Fruit fly (Drosophila melanogaster) whole organism, embryonic: ENCODE data around the gene NijB.

Experiments
- Ada2b ChIP-seq: fragments of 200-800 bp; sonication (Bioruptor generic); IDR thresholded peaks from 2 replicates; pipeline ENCODE4 v1.3.6; 2022; ENCODE audit warnings: missing biosample characterization, missing genetic modification characterization
- CG11093 ChIP-seq: fragments of 200-800 bp; sonication (Bioruptor generic); IDR thresholded peaks from 3 replicates; pipeline ENCODE4 v1.3.6; 2022; ENCODE audit warnings: missing biosample characterization, missing genetic modification characterization
- CG16779 ChIP-seq: fragments of 200-800 bp; sonication (Bioruptor generic); IDR thresholded peaks from 2 replicates; pipeline ENCODE4 v1.3.6; 2022; ENCODE audit warnings: missing biosample characterization, missing genetic modification characterization
- ara ChIP-seq: fragments of 200-800 bp; sonication (Bioruptor generic); IDR thresholded peaks from 2 replicates; pipeline ENCODE4 v1.3.6; 2022; ENCODE audit warnings: missing biosample characterization, missing genetic modification characterization
- ftz-f1 ChIP-seq: fragments of 200-800 bp; sonication (Bioruptor generic); optimal IDR thresholded peaks from 2 replicates; lab custom pipeline; 2016; ENCODE audit warnings: missing biosample characterization, missing genetic modification characterization
- unpg ChIP-seq: fragments of 200-800 bp; sonication (Bioruptor generic); optimal IDR thresholded peaks from 3 replicates; lab custom pipeline; 2018; ENCODE audit warnings: missing biosample characterization, mild to moderate bottlenecking, missing genetic modification characterization, moderate library complexity

DNA sequence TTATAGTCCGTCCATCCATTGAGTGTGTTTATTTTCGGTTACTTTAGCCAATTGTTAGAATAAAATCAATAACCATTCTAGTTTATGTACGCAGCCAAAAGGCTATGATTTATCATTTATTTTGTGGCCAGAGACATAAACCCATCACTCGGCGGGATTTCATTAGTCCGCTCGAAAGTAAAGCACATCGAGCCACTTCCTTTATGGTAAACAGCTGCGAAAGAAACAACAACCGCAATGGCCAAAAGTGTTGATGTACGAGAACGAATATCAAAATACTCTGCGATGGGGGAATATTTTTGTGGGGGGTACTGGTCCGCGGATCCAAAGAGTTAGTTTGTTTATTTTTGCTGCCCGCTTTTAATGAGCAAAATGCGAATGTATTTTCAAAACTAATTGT is 10.6 kb upstream of the NijB start:
- no peak for TF ChIP-seq CG16779 (GFP tag; lab: Robert Waterston, UW)
- TF ChIP-seq ftz-f1 (GFP tag; lab: Kevin White, UChicago) = no peak
- TF ChIP-seq Ada2b (GFP tag; lab: Robert Waterston, UW) = no peak
- TF ChIP-seq unpg = no peak
- TF ChIP-seq ara (GFP tag; lab: Robert Waterston, UW) = no peak
- no peak for TF ChIP-seq CG11093 (GFP tag; lab: Robert Waterston, UW)
